Worm (Caenorhabditis elegans): ENCODE results near the gene vha-1.

The vha-1 gene

DNA sequence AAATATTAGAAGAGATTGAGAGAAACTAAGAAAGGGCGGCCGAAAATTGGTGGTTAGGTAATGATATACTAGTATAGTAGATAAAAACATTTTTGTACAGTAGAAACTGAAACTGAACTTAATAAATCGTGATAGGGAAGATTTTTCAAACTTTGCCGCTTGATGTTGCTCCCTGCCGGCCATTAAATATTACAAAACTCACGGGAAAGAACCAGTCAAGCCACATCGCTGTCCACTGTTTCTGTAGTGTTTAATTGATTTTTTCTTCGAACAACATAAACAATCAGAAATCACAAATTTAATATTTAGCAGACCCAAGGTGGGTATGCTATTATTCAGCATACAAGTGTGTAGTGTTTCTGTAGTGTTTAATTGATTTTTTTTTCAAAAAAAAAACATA lies 30.0 kb upstream of the vha-1 start, which contains the start of gene T05G5.5:
Gene T05G5.5 (minus strand): TSS at position 359 of the 400 bp plus-strand sequence.
- TF ChIP-seq nhr-43 (tag; optimal IDR thresholded peaks at IDR 0.05; ENCODE audit: poor library complexity, severe bottlenecking) (peak; percentile 79), ama-1 (optimal IDR thresholded peaks at IDR 0.05) (peak; percentile 59), ceh-28 (tag; optimal IDR thresholded peaks at IDR 0.05) (no peak), hmg-11 (tag; optimal IDR thresholded peaks at IDR 0.05) (no peak), nhr-28 (tag; optimal IDR thresholded peaks at IDR 0.05) (no peak), elt-3 (tag; optimal IDR thresholded peaks at IDR 0.05) (no peak), sea-2 (GFP tag; optimal IDR thresholded peaks at IDR 0.05) (no peak), elt-2 (tag; optimal IDR thresholded peaks at IDR 0.05) (peak; percentile 5)

DNA sequence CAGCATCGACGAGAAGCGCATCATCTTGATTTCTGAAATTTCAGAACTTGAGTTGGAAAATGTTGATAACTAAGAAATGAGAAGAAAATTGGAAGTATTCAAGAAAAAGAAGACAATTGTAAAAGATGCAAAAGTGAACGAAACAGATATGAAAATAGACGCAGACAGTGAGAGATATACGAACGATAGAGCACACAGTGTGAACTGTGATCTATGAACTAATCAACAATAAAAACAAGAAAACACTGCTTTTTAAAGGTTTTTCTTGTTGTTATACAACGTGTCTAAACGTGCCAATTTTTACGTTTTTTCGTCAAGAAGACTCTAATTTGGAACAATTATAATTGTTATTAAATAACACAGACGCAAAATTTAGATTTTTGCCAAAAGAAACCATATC lies 28.2 kb upstream of the vha-1 start, which contains the start of gene ech-6:
Gene ech-6 (minus strand): TSS at position 32 of the 400 bp plus-strand sequence.
- TF ChIP-seq ama-1 (optimal IDR thresholded peaks at IDR 0.05) (peak; percentile 7), egl-27 (tag; optimal IDR thresholded peaks at IDR 0.05) (no peak), fkh-2 (tag; optimal IDR thresholded peaks at IDR 0.05) (no peak), ceh-28 (tag; optimal IDR thresholded peaks at IDR 0.05) (no peak), ZK546.5 (tag; optimal IDR thresholded peaks at IDR 0.05) (no peak), lsy-12 (tag; optimal IDR thresholded peaks at IDR 0.05) (peak; percentile 4), tbx-2 (tag; optimal IDR thresholded peaks at IDR 0.05) (no peak), pqm-1 (tag; optimal IDR thresholded peaks at IDR 0.05) (peak; percentile 35), eor-1 (tag; optimal IDR thresholded peaks at IDR 0.05) (no peak), nhr-43 (tag; optimal IDR thresholded peaks at IDR 0.05; ENCODE audit: poor library complexity, severe bottlenecking) (peak; percentile 70), fkh-10 (GFP tag; optimal IDR thresholded peaks at IDR 0.05) (no peak), skn-1 (tag; optimal IDR thresholded peaks at IDR 0.05) (no peak), unc-62 (GFP tag; optimal IDR thresholded peaks at IDR 0.05) (no peak), pha-4 (tag; optimal IDR thresholded peaks at IDR 0.05) (peak; percentile 65), ceh-16 (tag; optimal IDR thresholded peaks at IDR 0.05) (no peak), nfya-1 (tag; optimal IDR thresholded peaks at IDR 0.05; ENCODE audit: insufficient read depth) (peak; percentile 20), elt-2 (tag; optimal IDR thresholded peaks at IDR 0.05) (peak; percentile 40)

DNA sequence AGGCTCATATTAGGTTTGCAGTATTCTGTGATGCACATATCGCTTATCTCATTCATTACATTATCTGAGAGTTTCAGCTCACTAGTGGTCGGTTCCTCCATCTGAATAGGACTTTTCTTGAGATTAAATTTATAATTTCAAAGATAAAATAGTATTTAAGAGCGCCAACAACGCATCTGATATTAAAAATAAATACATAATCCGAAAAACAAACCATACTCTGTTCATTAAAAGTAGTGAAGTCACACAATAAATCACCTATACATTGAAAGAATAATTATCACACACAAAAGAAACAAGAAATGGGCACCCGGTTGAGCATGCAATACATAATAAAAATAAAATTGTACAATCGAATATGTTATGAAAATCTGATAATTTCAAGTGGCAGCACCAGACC lies 23.6 kb upstream of the vha-1 start, which contains the start of gene vps-53:
Gene vps-53 (minus strand): TSS at position 101 of the 400 bp plus-strand sequence.
- TF ChIP-seq ztf-11 (tag; optimal IDR thresholded peaks at IDR 0.05): no peak

ce11 chrIII:9758848-9759247 lies 22.2 kb upstream of the vha-1 start, which contains the start of gene rmd-1:
rmd-1 (plus strand) TSS chrIII:9759094.
- no peak for TF ChIP-seq skn-1 (tag; optimal IDR thresholded peaks at IDR 0.05)
- no peak for TF ChIP-seq unc-39 (tag; optimal IDR thresholded peaks at IDR 0.05)
- no peak for TF ChIP-seq mdl-1 (tag; optimal IDR thresholded peaks at IDR 0.05)
- no peak for TF ChIP-seq nhr-28 (tag; optimal IDR thresholded peaks at IDR 0.05)
- TF ChIP-seq elt-1 (tag; optimal IDR thresholded peaks at IDR 0.05): no peak
- no peak for TF ChIP-seq ceh-16 (tag; optimal IDR thresholded peaks at IDR 0.05)

ce11 chrIII:9760184-9760583 lies 20.9 kb upstream of the vha-1 start:
- TF ChIP-seq nhr-43 (tag; optimal IDR thresholded peaks at IDR 0.05; ENCODE audit: poor library complexity, severe bottlenecking) (no peak), daf-12 (tag; optimal IDR thresholded peaks at IDR 0.05) (no peak), zag-1 (tag; optimal IDR thresholded peaks at IDR 0.05) (no peak), unc-39 (tag; optimal IDR thresholded peaks at IDR 0.05) (no peak), nhr-12 (tag; optimal IDR thresholded peaks at IDR 0.05) (no peak), ceh-82 (tag; optimal IDR thresholded peaks at IDR 0.05) (no peak), egl-27 (tag; optimal IDR thresholded peaks at IDR 0.05) (no peak), ceh-28 (tag; optimal IDR thresholded peaks at IDR 0.05) (no peak), nhr-76 (tag; optimal IDR thresholded peaks at IDR 0.05) (no peak), snpc-4 (tag; optimal IDR thresholded peaks at IDR 0.05) (no peak), lsy-12 (tag; optimal IDR thresholded peaks at IDR 0.05) (no peak), ZK546.5 (tag; optimal IDR thresholded peaks at IDR 0.05) (no peak), jun-1 (tag; optimal IDR thresholded peaks at IDR 0.05) (no peak), nfya-1 (tag; optimal IDR thresholded peaks at IDR 0.05; ENCODE audit: insufficient read depth) (no peak), nhr-77 (tag; optimal IDR thresholded peaks at IDR 0.05) (no peak)
